Fruit fly (Drosophila melanogaster) whole organism, wandering third instar larva: ENCODE data around the gene CG7443.

Experiments used
- Abd-B ChIP-seq: fragments of >200 bp; optimal IDR thresholded peaks from 2 replicates; lab custom pipeline; 2017; ENCODE audit warnings: missing biosample characterization, missing genetic modification characterization
- CG32264 ChIP-seq: fragments of 200-800 bp; sonication (Bioruptor generic); optimal IDR thresholded peaks from 2 replicates; lab custom pipeline; 2016; ENCODE audit warnings: missing biosample characterization, missing genetic modification characterization
- CG9705 ChIP-seq: fragments of 200-800 bp; sonication (Bioruptor generic); optimal IDR thresholded peaks from 2 replicates; lab custom pipeline; 2018; ENCODE audit warnings: missing biosample characterization, mild to moderate bottlenecking, missing genetic modification characterization
- CrebA ChIP-seq: fragments of 200-800 bp; sonication (Bioruptor generic); optimal IDR thresholded peaks from 2 replicates; lab custom pipeline; 2016; ENCODE audit warnings: missing biosample characterization, mild to moderate bottlenecking, missing genetic modification characterization, borderline replicate concordance
- Dfd ChIP-seq: fragments of >200 bp; optimal IDR thresholded peaks from 2 replicates; lab custom pipeline; 2017; ENCODE audit warnings: missing biosample characterization, missing genetic modification characterization
- Dif ChIP-seq: fragments of 200-275, 200-300 bp; sonication (Bioruptor generic); optimal IDR thresholded peaks from 2 replicates; lab custom pipeline; 2018; ENCODE audit warnings: missing biosample characterization, missing genetic modification characterization; ENCODE audit not compliant: partially characterized antibody
- GATAd ChIP-seq: sonication (Bioruptor generic); optimal IDR thresholded peaks from 2 replicates; lab custom pipeline; 2016; ENCODE audit warnings: missing biosample characterization, missing genetic modification characterization
- HLH106 ChIP-seq: fragments of 200-800 bp; optimal IDR thresholded peaks from 3 replicates; lab custom pipeline; 2019; ENCODE audit warnings: missing biosample characterization, mild to moderate bottlenecking, missing genetic modification characterization, moderate library complexity
- Hnf4 ChIP-seq: fragments of 200-800 bp; sonication (Bioruptor generic); optimal IDR thresholded peaks from 2 replicates; lab custom pipeline; 2016; ENCODE audit warnings: missing biosample characterization, mild to moderate bottlenecking, missing genetic modification characterization
- Hr78 ChIP-seq: fragments of >200 bp; optimal IDR thresholded peaks from 2 replicates; lab custom pipeline; 2017; ENCODE audit warnings: missing biosample characterization, missing genetic modification characterization
- Hr83 ChIP-seq: fragments of 200-300 bp; sonication (Bioruptor generic); optimal IDR thresholded peaks from 2 replicates; lab custom pipeline; 2016; ENCODE audit warnings: missing biosample characterization, mild to moderate bottlenecking, missing genetic modification characterization, moderate library complexity; ENCODE audit not compliant: poor library complexity, severe bottlenecking
- Jra ChIP-seq: sonication (Bioruptor generic); optimal IDR thresholded peaks from 2 replicates; lab custom pipeline; 2016; ENCODE audit warnings: missing biosample characterization, missing genetic modification characterization
- Mio ChIP-seq: sonication (Bioruptor generic); optimal IDR thresholded peaks from 2 replicates; lab custom pipeline; 2016; ENCODE audit warnings: missing biosample characterization, missing genetic modification characterization
- Myc ChIP-seq: fragments of >200 bp; optimal IDR thresholded peaks from 2 replicates; lab custom pipeline; 2017
- N ChIP-seq: fragments of >200 bp; optimal IDR thresholded peaks from 2 replicates; lab custom pipeline; 2018; ENCODE audit warnings: missing biosample characterization, missing external identifiers, missing genetic modification characterization
- OdsH ChIP-seq: fragments of 200-800 bp; sonication (Bioruptor generic); optimal IDR thresholded peaks from 2 replicates; lab custom pipeline; 2016; ENCODE audit warnings: missing biosample characterization, mild to moderate bottlenecking, missing genetic modification characterization
- Rel ChIP-seq, 2 experiments: fragments of 200-800 bp; sonication (Bioruptor generic) in 1 of 2; optimal IDR thresholded peaks; 2 replicates in 1 of 2; 3 replicates in 1 of 2; lab custom pipeline; 2016 to 2019; ENCODE audit warnings: mild to moderate bottlenecking in 2 of 2, missing biosample characterization in 2 of 2, missing genetic modification characterization in 2 of 2, moderate library complexity in 1 of 2
- Sp1 ChIP-seq: fragments of 200-800 bp; sonication (Bioruptor generic); optimal IDR thresholded peaks from 3 replicates; lab custom pipeline; 2019; ENCODE audit warnings: missing biosample characterization, mild to moderate bottlenecking, missing genetic modification characterization, moderate library complexity
- Vsx2 ChIP-seq: fragments of 200-300, 225-300 bp; sonication (Bioruptor generic); optimal IDR thresholded peaks from 2 replicates; lab custom pipeline; 2018; ENCODE audit warnings: missing biosample characterization, missing genetic modification characterization; ENCODE audit not compliant: partially characterized antibody
- br ChIP-seq: fragments of 200-800 bp; sonication (Bioruptor generic); optimal IDR thresholded peaks from 2 replicates; lab custom pipeline; 2016; ENCODE audit warnings: missing biosample characterization, missing genetic modification characterization
- brk ChIP-seq: fragments of 200-800 bp; sonication (Bioruptor generic); optimal IDR thresholded peaks from 2 replicates; lab custom pipeline; 2016; ENCODE audit warnings: missing biosample characterization, mild to moderate bottlenecking, missing genetic modification characterization
- dl ChIP-seq, 2 experiments: fragments of 175-275, 200-275 bp in 1 of 2; fragments of 200-275 bp in 1 of 2; sonication (Bioruptor generic); optimal IDR thresholded peaks; lab custom pipeline; 2018; ENCODE audit warnings: mild to moderate bottlenecking in 2 of 2, missing biosample characterization in 2 of 2, missing genetic modification characterization in 2 of 2, moderate library complexity in 2 of 2; ENCODE audit not compliant: partially characterized antibody in 2 of 2, insufficient read depth in 1 of 2
- dmrt93B ChIP-seq: fragments of 200-800 bp; sonication (Bioruptor generic); optimal IDR thresholded peaks from 2 replicates; lab custom pipeline; 2018; ENCODE audit warnings: missing biosample characterization, mild to moderate bottlenecking, missing genetic modification characterization
- dsf ChIP-seq: sonication (Bioruptor generic); optimal IDR thresholded peaks from 2 replicates; lab custom pipeline; 2016; ENCODE audit warnings: missing biosample characterization, missing genetic modification characterization, borderline replicate concordance
- ey ChIP-seq: fragments of 200-800 bp; sonication (Bioruptor generic); optimal IDR thresholded peaks from 2 replicates; lab custom pipeline; 2016; ENCODE audit warnings: missing biosample characterization, missing genetic modification characterization
- foxo ChIP-seq, 2 experiments: fragments of 200-800 bp; sonication (Bioruptor generic); optimal IDR thresholded peaks; 2 replicates in 1 of 2; 3 replicates in 1 of 2; lab custom pipeline; 2016 to 2017; ENCODE audit warnings: missing biosample characterization in 2 of 2, missing genetic modification characterization in 2 of 2
- fru ChIP-seq: fragments of 200-800 bp; sonication (Bioruptor generic); optimal IDR thresholded peaks from 3 replicates; lab custom pipeline; 2016; ENCODE audit warnings: missing biosample characterization, mild to moderate bottlenecking, missing genetic modification characterization
- h ChIP-seq: fragments of 200-800 bp; sonication (Bioruptor generic); optimal IDR thresholded peaks from 3 replicates; lab custom pipeline; 2016; ENCODE audit warnings: missing biosample characterization, mild to moderate bottlenecking, missing genetic modification characterization
- jim ChIP-seq: fragments of 175-275, 200-325 bp; sonication (Bioruptor generic); optimal IDR thresholded peaks from 2 replicates; lab custom pipeline; 2016; ENCODE audit warnings: missing biosample characterization, mild to moderate bottlenecking, missing genetic modification characterization
- lola ChIP-seq: fragments of >200 bp; optimal IDR thresholded peaks from 2 replicates; lab custom pipeline; 2017; ENCODE audit warnings: missing biosample characterization, missing genetic modification characterization
- pan ChIP-seq: fragments of >200 bp; optimal IDR thresholded peaks from 2 replicates; lab custom pipeline; 2017
- psq ChIP-seq: fragments of 200-800 bp; sonication (Bioruptor generic); optimal IDR thresholded peaks from 3 replicates; lab custom pipeline; 2017; ENCODE audit warnings: missing biosample characterization, mild to moderate bottlenecking, missing genetic modification characterization, moderate library complexity
- rgr ChIP-seq: fragments of 200-800 bp; sonication (Bioruptor generic); optimal IDR thresholded peaks from 3 replicates; lab custom pipeline; 2016; ENCODE audit warnings: missing biosample characterization, mild to moderate bottlenecking, missing genetic modification characterization
- sage ChIP-seq: fragments of 200-800 bp; sonication (Bioruptor generic); optimal IDR thresholded peaks from 2 replicates; lab custom pipeline; 2016; ENCODE audit warnings: missing biosample characterization, mild to moderate bottlenecking, missing genetic modification characterization
- sv ChIP-seq: fragments of 200-800 bp; sonication (Bioruptor generic); optimal IDR thresholded peaks from 3 replicates; lab custom pipeline; 2016; ENCODE audit warnings: missing biosample characterization, missing genetic modification characterization
- tai ChIP-seq: sonication (Bioruptor generic); optimal IDR thresholded peaks from 2 replicates; lab custom pipeline; 2016; ENCODE audit warnings: missing biosample characterization, missing genetic modification characterization
- usp ChIP-seq: fragments of >200 bp; optimal IDR thresholded peaks from 2 replicates; lab custom pipeline; 2017; ENCODE audit warnings: missing biosample characterization, missing genetic modification characterization
- woc ChIP-seq: sonication (Bioruptor generic); optimal IDR thresholded peaks from 2 replicates; lab custom pipeline; 2016; ENCODE audit warnings: missing biosample characterization, mild to moderate bottlenecking, missing genetic modification characterization

The CG7443 gene

dm6 chr3R:8329628-8330027 lies 5.5 kb downstream of the CG7443 start:
- TF ChIP-seq usp (GFP tag; lab: Kevin White, UChicago) (no peak), Mio (no peak), CrebA (no peak), OdsH (GFP tag; lab: Kevin White, UChicago) (no peak), Jra (GFP tag; lab: Kevin White, UChicago) (no peak), fru (GFP tag; lab: Kevin White, UChicago) (no peak), woc (GFP tag; lab: Kevin White, UChicago) (no peak), ey (GFP tag; lab: Kevin White, UChicago) (no peak), h (no peak), dl (GFP tag; optimal IDR thresholded peaks at IDR 0.05; lab: Kevin White, UChicago; ENCODE audit: insufficient read depth in 1 of 2, partially characterized antibody in 2 of 2) (no peak)
- TF ChIP-seq, all 38 proteins: peak for 0

- peak; percentile 90 for TF ChIP-seq h
- TF ChIP-seq GATAd: no peak
- TF ChIP-seq psq (GFP tag; lab: Kevin White, UChicago): peak; percentile 89
- peak; percentile 83 for TF ChIP-seq sv (GFP tag; lab: Kevin White, UChicago)
- TF ChIP-seq dl (GFP tag; optimal IDR thresholded peaks at IDR 0.05; lab: Kevin White, UChicago; ENCODE audit: insufficient read depth in 1 of 2, partially characterized antibody in 2 of 2): peak; percentile 45 to 52
- TF ChIP-seq Hnf4: peak; percentile 49
- TF ChIP-seq ey (GFP tag; lab: Kevin White, UChicago): peak; percentile 79
- TF ChIP-seq dmrt93B (GFP tag; lab: Kevin White, UChicago): peak; percentile 97
- TF ChIP-seq Jra (GFP tag; lab: Kevin White, UChicago): peak; percentile 26
- peak; percentile 94 for TF ChIP-seq Sp1 (GFP tag; lab: Kevin White, UChicago)
- no peak for TF ChIP-seq Hr78 (GFP tag; lab: Kevin White, UChicago)
- TF ChIP-seq foxo (GFP tag; optimal IDR thresholded peaks at IDR 0.05; lab: Kevin White, UChicago): peak in 1 of 2 experiments; percentile 93
- peak; percentile 90 for TF ChIP-seq fru (GFP tag; lab: Kevin White, UChicago)
- TF ChIP-seq HLH106 (tag; lab: Kevin White, UChicago): peak; percentile 95
- TF ChIP-seq N (GFP tag; lab: Kevin White, UChicago): peak; percentile 44
- TF ChIP-seq Rel (GFP tag; optimal IDR thresholded peaks at IDR 0.05; lab: Kevin White, UChicago): no peak
- peak; percentile 54 for TF ChIP-seq Rel (tag; optimal IDR thresholded peaks at IDR 0.05; lab: Kevin White, UChicago)
- peak; percentile 17 for TF ChIP-seq Mio
- TF ChIP-seq jim (GFP tag; lab: Kevin White, UChicago): no peak
- TF ChIP-seq CrebA: no peak
- TF ChIP-seq Vsx2 (GFP tag; lab: Kevin White, UChicago): no peak
- TF ChIP-seq Abd-B (GFP tag; lab: Kevin White, UChicago): no peak
- TF ChIP-seq CG32264 (GFP tag; lab: Kevin White, UChicago): peak; percentile 1
- TF ChIP-seq br: peak; percentile 62
- no peak for TF ChIP-seq woc (GFP tag; lab: Kevin White, UChicago)
- no peak for TF ChIP-seq brk (GFP tag; lab: Kevin White, UChicago)
- TF ChIP-seq Dfd (GFP tag; lab: Kevin White, UChicago): peak; percentile 83
- no peak for TF ChIP-seq pan
- TF ChIP-seq lola (GFP tag; lab: Kevin White, UChicago): no peak
- peak; percentile 81 for TF ChIP-seq rgr (GFP tag; lab: Kevin White, UChicago)
- peak; percentile 78 for TF ChIP-seq Dif (GFP tag; lab: Kevin White, UChicago)
- peak; percentile 87 for TF ChIP-seq CG9705 (GFP tag; lab: Kevin White, UChicago)
- peak; percentile 69 for TF ChIP-seq sage (GFP tag; lab: Kevin White, UChicago)
- no peak for TF ChIP-seq Myc (lab: Kevin White, UChicago)
- TF ChIP-seq Hr83: peak; percentile 19
- no peak for TF ChIP-seq usp (GFP tag; lab: Kevin White, UChicago)
- TF ChIP-seq OdsH (GFP tag; lab: Kevin White, UChicago): peak; percentile 85
- no peak for TF ChIP-seq tai (GFP tag; lab: Kevin White, UChicago)
- peak; percentile 46 for TF ChIP-seq dsf (GFP tag; lab: Kevin White, UChicago)
- TF ChIP-seq, all 38 proteins: peak for 25
Observed at dm6 chr3R:8333768-8334470, 9.8 kb downstream of the CG7443 start, which contains the start of gene Poxm. Gene Poxm, minus strand, starts transcription at chr3R:8333792.
